Fruit fly (Drosophila melanogaster) whole organism, larva: ENCODE data around the gene Or85e.

ENCODE experiments used
- noc ChIP-seq: fragments of 200-800 bp; sonication (Bioruptor generic); optimal IDR thresholded peaks from 3 replicates; lab custom pipeline; 2019; ENCODE audit warnings: missing biosample characterization, mild to moderate bottlenecking, missing genetic modification characterization, moderate library complexity

Gene Or85e

dm6 chr3R:8635778-8636177, at the start of gene Or85e:
Or85e (minus strand) TSS chr3R:8635878.
- no peak for TF ChIP-seq noc

- TF ChIP-seq noc = no peak
Measured at dm6 chr3R:8684328-8685177, 48.9 kb upstream of the Or85e start, which contains the start of gene CG44227. CG44227 (minus strand) TSS chr3R:8685176.

dm6 chr3R:8683280-8683679, 47.6 kb upstream of the Or85e start:
- TF ChIP-seq noc = no peak

dm6 chr3R:8680611-8681010, 44.9 kb upstream of the Or85e start:
- no peak for TF ChIP-seq noc

- no peak for TF ChIP-seq noc
Measured at dm6 chr3R:8679934-8680333, 44.3 kb upstream of the Or85e start, which contains the start of gene CG33325. CG33325 (minus strand) TSS chr3R:8680034.

- TF ChIP-seq noc = peak; percentile 84
Measured at dm6 chr3R:8676560-8677000, 40.9 kb upstream of the Or85e start, which contains the start of the genes Unc50, CG11755 and CG8043. Unc50 (minus strand) TSS chr3R:8676613. CG11755 (plus strand) TSS chr3R:8676915. CG8043 (plus strand) TSS chr3R:8676915.

dm6 chr3R:8673803-8674234, 38.1 kb upstream of the Or85e start, which contains the start of gene mRpL19:
mRpL19 (plus strand) TSS chr3R:8674109.
- peak; percentile 55 for TF ChIP-seq noc

dm6 chr3R:8670529-8671491, 35.1 kb upstream of the Or85e start, which contains the start of gene p:
p (minus strand) TSS chr3R:8670684.
- peak; percentile 56 for TF ChIP-seq noc

- TF ChIP-seq noc = no peak
Measured at dm6 chr3R:8669900-8670528, 34.3 kb upstream of the Or85e start.

dm6 chr3R:8669029-8669707, 33.5 kb upstream of the Or85e start:
- TF ChIP-seq noc = peak; percentile 98

dm6 chr3R:8668024-8668856, 32.6 kb upstream of the Or85e start:
- peak; percentile 15 for TF ChIP-seq noc

- TF ChIP-seq noc = no peak
Measured at dm6 chr3R:8667568-8667967, 31.9 kb upstream of the Or85e start, which contains the start of gene CG8036. CG8036 (plus strand) TSS chr3R:8667868.

- TF ChIP-seq noc = no peak
Measured at dm6 chr3R:8664699-8665340, 29.1 kb upstream of the Or85e start.

dm6 chr3R:8663668-8664283, 28.1 kb upstream of the Or85e start, which contains the start of gene CG8032:
CG8032 (plus strand) TSS chr3R:8664115.
- peak; percentile 52 for TF ChIP-seq noc
